Worm (Caenorhabditis elegans) whole organism, L4/young adult: ENCODE results near the gene F41H10.1.

Source experiments
- W03F9.2 ChIP-seq: fragments of 150-350 bp; optimal IDR thresholded peaks from 2 replicates; lab custom pipeline; 2014; ENCODE audit warnings: missing biosample characterization, missing genetic modification characterization
- dao-5 ChIP-seq: sonication (generic microtip); optimal IDR thresholded peaks from 2 replicates; lab custom pipeline; 2016; ENCODE audit warnings: missing genotype, missing genetic modification characterization, moderate library complexity, missing compliant biosample characterization

DNA sequence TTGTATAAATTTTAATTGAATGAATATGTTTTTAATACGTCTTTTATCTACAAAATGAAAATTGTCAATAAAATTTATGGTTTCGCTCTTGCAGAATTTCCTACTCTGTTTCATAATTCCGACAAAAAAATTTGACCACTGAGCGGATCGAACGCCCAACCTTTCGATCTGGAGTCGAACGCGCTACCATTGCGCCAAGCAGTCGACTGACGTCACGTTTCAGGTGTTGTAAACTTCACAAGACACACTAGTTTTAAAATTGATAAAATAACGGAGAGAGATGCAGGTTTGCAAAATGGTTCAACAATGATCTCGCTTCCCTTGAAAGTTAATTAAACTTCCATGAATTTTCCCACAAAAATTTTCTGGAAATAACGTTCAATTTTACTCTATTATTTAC lies 38.5 kb upstream of the F41H10.1 start:
- TF ChIP-seq dao-5 (tag; lab: Kevin White, UChicago) (no peak), W03F9.2 (tag; lab: Kevin White, UChicago) (peak; percentile 10)
